Fruit fly (Drosophila melanogaster) whole organism, embryonic: ENCODE measurements around the gene Fatp1.
A peak's percentile ranks its signal among the peaks of the same experiment; 100 is the strongest.

Experiments
- Bgb ChIP-seq: fragments of 200-800 bp; sonication (Bioruptor generic); IDR thresholded peaks from 2 replicates; pipeline ENCODE4 v1.3.6; 2022; ENCODE audit warnings: missing biosample characterization, missing genetic modification characterization; ENCODE audit not compliant: partially characterized antibody
- CG10267 ChIP-seq: fragments of 200-800 bp; sonication (Bioruptor generic); optimal IDR thresholded peaks from 2 replicates; lab custom pipeline; 2018; ENCODE audit warnings: missing biosample characterization, mild to moderate bottlenecking, missing genetic modification characterization, moderate library complexity
- CG11398 ChIP-seq: fragments of 200-800 bp; sonication (Bioruptor generic); optimal IDR thresholded peaks from 2 replicates; lab custom pipeline; 2016; ENCODE audit warnings: missing biosample characterization, missing genetic modification characterization
- CG1233 ChIP-seq: fragments of 200-800 bp; sonication (Bioruptor generic); optimal IDR thresholded peaks from 4 replicates; lab custom pipeline; 2018; ENCODE audit warnings: missing biosample characterization, mild to moderate bottlenecking, missing genetic modification characterization
- CG14860 ChIP-seq: fragments of 200-800 bp; sonication (Bioruptor generic); IDR thresholded peaks from 3 replicates; pipeline ENCODE4 v1.3.6; 2022; ENCODE audit warnings: missing biosample characterization, missing genetic modification characterization; ENCODE audit not compliant: partially characterized antibody
- CG15011 ChIP-seq: fragments of 200-800 bp; sonication (Bioruptor generic); optimal IDR thresholded peaks from 3 replicates; lab custom pipeline; 2018; ENCODE audit warnings: missing biosample characterization, mild to moderate bottlenecking, missing genetic modification characterization
- CG16779 ChIP-seq: fragments of 200-800 bp; sonication (Bioruptor generic); IDR thresholded peaks from 2 replicates; pipeline ENCODE4 v1.3.6; 2022; ENCODE audit warnings: missing biosample characterization, missing genetic modification characterization
- CG17359 ChIP-seq: fragments of 200-800 bp; sonication (Bioruptor generic); optimal IDR thresholded peaks from 3 replicates; lab custom pipeline; 2018; ENCODE audit warnings: missing biosample characterization, mild to moderate bottlenecking, missing genetic modification characterization, moderate library complexity
- CG18476 ChIP-seq: fragments of 200-800 bp; sonication (Bioruptor generic); optimal IDR thresholded peaks from 2 replicates; lab custom pipeline; 2016; ENCODE audit warnings: missing biosample characterization, mild to moderate bottlenecking, missing genetic modification characterization
- CG2889 ChIP-seq: fragments of 200-800 bp; sonication (Bioruptor generic); IDR thresholded peaks from 3 replicates; pipeline ENCODE4 v1.3.6; 2022; ENCODE audit warnings: missing biosample characterization, missing genetic modification characterization
- CG31365 ChIP-seq: fragments of 200-800 bp; sonication (Bioruptor generic); optimal IDR thresholded peaks from 2 replicates; lab custom pipeline; 2018; ENCODE audit warnings: missing biosample characterization, mild to moderate bottlenecking, missing genetic modification characterization
- CG3726 ChIP-seq: fragments of 200-800 bp; sonication (Bioruptor generic); IDR thresholded peaks from 3 replicates; pipeline ENCODE4, ENCODE4 v1.3.6; 2022; ENCODE audit warnings: missing biosample characterization, missing genetic modification characterization
- CG4730 ChIP-seq: fragments of 200-800 bp; sonication (Bioruptor generic); IDR thresholded peaks from 2 replicates; pipeline ENCODE4 v1.3.6; 2022; ENCODE audit warnings: missing biosample characterization, missing genetic modification characterization
- CG8281 ChIP-seq: fragments of 200-800 bp; sonication (Bioruptor generic); optimal IDR thresholded peaks from 2 replicates; lab custom pipeline; 2018; ENCODE audit warnings: missing biosample characterization, mild to moderate bottlenecking, missing genetic modification characterization, moderate library complexity
- CG8359 ChIP-seq: fragments of 200-800 bp; sonication (Bioruptor generic); optimal IDR thresholded peaks from 2 replicates; lab custom pipeline; 2017; ENCODE audit warnings: missing biosample characterization, mild to moderate bottlenecking, missing genetic modification characterization, borderline replicate concordance
- CG8924 ChIP-seq: fragments of 200-800 bp; optimal IDR thresholded peaks from 3 replicates; lab custom pipeline; 2019; ENCODE audit warnings: missing biosample characterization, mild to moderate bottlenecking, missing genetic modification characterization, moderate library complexity
- Doc3 ChIP-seq: fragments of 200-800 bp; sonication (Bioruptor generic); IDR thresholded peaks from 3 replicates; pipeline ENCODE4 v1.3.6; 2022; ENCODE audit warnings: missing biosample characterization, missing genetic modification characterization; ENCODE audit not compliant: partially characterized antibody
- Dp ChIP-seq: fragments of 200-800 bp; sonication (Bioruptor generic); optimal IDR thresholded peaks from 2 replicates; lab custom pipeline; 2018; ENCODE audit warnings: missing biosample characterization, mild to moderate bottlenecking, missing genetic modification characterization, moderate library complexity
- Fer3 ChIP-seq: fragments of 200-800 bp; sonication (Bioruptor generic); optimal IDR thresholded peaks from 2 replicates; lab custom pipeline; 2018; ENCODE audit warnings: missing biosample characterization, mild to moderate bottlenecking, missing genetic modification characterization, moderate library complexity
- Hey ChIP-seq: fragments of 200-800 bp; sonication (Bioruptor generic); optimal IDR thresholded peaks from 3 replicates; lab custom pipeline; 2018; ENCODE audit warnings: missing biosample characterization, mild to moderate bottlenecking, missing genetic modification characterization
- HmgD ChIP-seq: fragments of 200-800 bp; sonication (Bioruptor generic); optimal IDR thresholded peaks from 3 replicates; lab custom pipeline; 2016; ENCODE audit warnings: missing biosample characterization, missing genetic modification characterization
- Opbp ChIP-seq: fragments of 200-800 bp; sonication (Bioruptor generic); IDR thresholded peaks from 3 replicates; pipeline ENCODE4 v1.3.6; 2022; ENCODE audit warnings: missing biosample characterization, missing genetic modification characterization; ENCODE audit not compliant: partially characterized antibody
- Scr ChIP-seq: fragments of 200-800 bp; sonication (Bioruptor generic); IDR thresholded peaks from 2 replicates; pipeline ENCODE4 v1.3.6; 2022; ENCODE audit warnings: missing biosample characterization, missing genetic modification characterization; ENCODE audit not compliant: partially characterized antibody
- Vsx1 ChIP-seq: fragments of 200-800 bp; sonication (Bioruptor generic); optimal IDR thresholded peaks from 2 replicates; lab custom pipeline; 2017; ENCODE audit warnings: missing biosample characterization, mild to moderate bottlenecking, missing genetic modification characterization, missing genetic modification reagents
- YL-1 ChIP-seq: fragments of 200-800 bp; sonication (Bioruptor generic); optimal IDR thresholded peaks from 3 replicates; lab custom pipeline; 2017; ENCODE audit warnings: missing biosample characterization, mild to moderate bottlenecking, missing genetic modification characterization
- aop ChIP-seq: fragments of 200-800 bp; sonication (Bioruptor generic); IDR thresholded peaks from 2 replicates; pipeline ENCODE4 v1.3.6; 2022; ENCODE audit warnings: missing biosample characterization, missing genetic modification characterization
- ap ChIP-seq: fragments of 200-800 bp; sonication (Bioruptor generic); IDR thresholded peaks from 2 replicates; pipeline ENCODE4 v1.3.6; 2022; ENCODE audit warnings: missing biosample characterization, missing genetic modification characterization
- bbx ChIP-seq: fragments of 200-800 bp; sonication (Bioruptor generic); IDR thresholded peaks from 2 replicates; pipeline ENCODE4 v1.3.6; 2022; ENCODE audit warnings: missing biosample characterization, missing genetic modification characterization; ENCODE audit not compliant: partially characterized antibody
- bcd ChIP-seq: fragments of 200-800 bp; sonication (Bioruptor generic); optimal IDR thresholded peaks from 2 replicates; lab custom pipeline; 2017; ENCODE audit warnings: missing biosample characterization, mild to moderate bottlenecking, missing genetic modification characterization
- cad ChIP-seq: fragments of >200 bp; optimal IDR thresholded peaks from 2 replicates; lab custom pipeline; 2017; ENCODE audit warnings: missing biosample characterization, missing genetic modification characterization
- chinmo ChIP-seq: fragments of 200-800 bp; sonication (Bioruptor generic); IDR thresholded peaks from 4 replicates; pipeline ENCODE4 v1.3.6; 2022; ENCODE audit warnings: missing biosample characterization, missing genetic modification characterization; ENCODE audit not compliant: partially characterized antibody
- corto ChIP-seq: fragments of 200-800 bp; sonication (Bioruptor generic); optimal IDR thresholded peaks from 2 replicates; lab custom pipeline; 2016; ENCODE audit warnings: missing biosample characterization, mild to moderate bottlenecking, missing genetic modification characterization, moderate library complexity
- da ChIP-seq: fragments of 200-800 bp; sonication (Bioruptor generic); optimal IDR thresholded peaks from 2 replicates; lab custom pipeline; 2016; ENCODE audit warnings: missing biosample characterization, missing genetic modification characterization
- ewg ChIP-seq: fragments of 200-800 bp; sonication (Bioruptor generic); optimal IDR thresholded peaks from 3 replicates; lab custom pipeline; 2017; ENCODE audit warnings: mild to moderate bottlenecking, missing biosample characterization, missing genetic modification reagents, missing genetic modification characterization
- fd96Cb ChIP-seq: fragments of 200-800 bp; sonication (Bioruptor generic); optimal IDR thresholded peaks from 2 replicates; lab custom pipeline; 2018; ENCODE audit warnings: missing biosample characterization, mild to moderate bottlenecking, missing genetic modification characterization, moderate library complexity
- fu2 ChIP-seq: fragments of 200-800 bp; sonication (Bioruptor generic); optimal IDR thresholded peaks from 2 replicates; lab custom pipeline; 2016; ENCODE audit warnings: missing biosample characterization, missing genetic modification characterization
- gem ChIP-seq: fragments of 200-800 bp; sonication (Bioruptor generic); optimal IDR thresholded peaks from 2 replicates; lab custom pipeline; 2019; ENCODE audit warnings: missing biosample characterization, mild to moderate bottlenecking, missing genetic modification characterization, moderate library complexity
- grau ChIP-seq: fragments of 200-800 bp; optimal IDR thresholded peaks from 3 replicates; lab custom pipeline; 2019; ENCODE audit warnings: missing biosample characterization, mild to moderate bottlenecking, missing genetic modification characterization, moderate library complexity
- hb ChIP-seq: fragments of 200-800 bp; sonication (Bioruptor generic); IDR thresholded peaks from 3 replicates; pipeline ENCODE4 v1.3.6; 2022; ENCODE audit warnings: missing biosample characterization, missing genetic modification characterization; ENCODE audit not compliant: partially characterized antibody
- her ChIP-seq: fragments of 200-800 bp; sonication (Bioruptor generic); optimal IDR thresholded peaks from 2 replicates; lab custom pipeline; 2016; ENCODE audit warnings: missing biosample characterization, missing genetic modification characterization
- hth ChIP-seq: fragments of >200 bp; optimal IDR thresholded peaks from 2 replicates; lab custom pipeline; 2017; ENCODE audit warnings: inconsistent platforms
- pzg ChIP-seq: fragments of 200-800 bp; sonication (Bioruptor generic); optimal IDR thresholded peaks from 3 replicates; lab custom pipeline; 2018; ENCODE audit warnings: missing biosample characterization, mild to moderate bottlenecking, missing genetic modification characterization, moderate library complexity
- shn ChIP-seq: fragments of 200-800 bp; sonication (Bioruptor generic); optimal IDR thresholded peaks from 3 replicates; lab custom pipeline; 2016; ENCODE audit warnings: missing biosample characterization, missing genetic modification characterization
- sima ChIP-seq: fragments of 200-800 bp; sonication (Bioruptor generic); optimal IDR thresholded peaks from 2 replicates; lab custom pipeline; 2016; ENCODE audit warnings: missing biosample characterization, missing genetic modification characterization
- sna ChIP-seq: fragments of 200-800 bp; sonication (Bioruptor generic); IDR thresholded peaks from 2 replicates; pipeline ENCODE4 v1.3.6; 2022; ENCODE audit warnings: missing biosample characterization, missing genetic modification characterization; ENCODE audit not compliant: partially characterized antibody
- sqz ChIP-seq: fragments of 200-800 bp; sonication (Bioruptor generic); optimal IDR thresholded peaks from 3 replicates; lab custom pipeline; 2018; ENCODE audit warnings: missing biosample characterization, mild to moderate bottlenecking, missing genetic modification characterization
- stwl ChIP-seq: fragments of 200-800 bp; sonication (Bioruptor generic); optimal IDR thresholded peaks from 3 replicates; lab custom pipeline; 2018; ENCODE audit warnings: missing biosample characterization, mild to moderate bottlenecking, missing genetic modification characterization, moderate library complexity
- tll ChIP-seq, 2 experiments: fragments of 200-800 bp in 1 of 2; fragments of >200 bp in 1 of 2; sonication (Bioruptor generic) in 1 of 2; optimal IDR thresholded peaks; 2 replicates each; lab custom pipeline; 2017 to 2019; ENCODE audit warnings: missing biosample characterization in 2 of 2, missing genetic modification characterization in 2 of 2, mild to moderate bottlenecking in 1 of 2, moderate library complexity in 1 of 2
- zen2 ChIP-seq: fragments of 200-800 bp; sonication (Bioruptor generic); IDR thresholded peaks from 3 replicates; pipeline ENCODE4 v1.3.6; 2022; ENCODE audit warnings: missing biosample characterization, missing genetic modification characterization; ENCODE audit not compliant: partially characterized antibody
- zf30C ChIP-seq: fragments of 200-800 bp; sonication (Bioruptor generic); optimal IDR thresholded peaks from 3 replicates; lab custom pipeline; 2018; ENCODE audit warnings: missing biosample characterization, mild to moderate bottlenecking, missing genetic modification characterization

Fatp1 gene

DNA sequence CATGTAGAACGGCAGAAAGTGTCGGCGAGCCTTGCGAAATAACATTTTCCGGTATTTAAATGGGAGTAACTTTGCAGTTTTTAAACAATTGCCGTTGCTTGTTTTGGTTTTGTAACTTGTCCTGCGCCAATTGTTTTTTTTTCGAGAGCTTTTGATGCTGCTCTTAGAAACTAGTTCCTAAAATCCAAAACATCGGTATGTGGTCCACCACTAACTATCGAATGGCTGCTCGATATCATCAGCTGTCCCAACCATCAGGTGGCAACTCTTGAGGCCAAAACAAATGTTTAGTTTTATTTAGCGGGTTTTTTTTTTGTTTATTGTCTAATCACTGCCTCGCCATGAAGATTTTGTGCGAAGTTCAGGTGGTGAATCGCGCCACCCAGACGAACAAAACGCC is at the start of gene Fatp1, which contains the start of gene Lrr47:
Gene Fatp1 (minus strand): TSS at position 134 of the 400 bp plus-strand sequence.
Gene Lrr47 (plus strand): TSS at position 251 of the 400 bp plus-strand sequence.
- TF ChIP-seq sqz (GFP tag; lab: Kevin White, UChicago) (peak; percentile 76), CG10267 (tag; lab: Kevin White, UChicago) (no peak), hb (GFP tag; lab: Robert Waterston, UW) (peak; percentile 83), CG4730 (no peak), Fer3 (tag; lab: Kevin White, UChicago) (no peak), CG14860 (GFP tag; lab: Robert Waterston, UW) (peak; percentile 76), corto (GFP tag; lab: Kevin White, UChicago) (no peak), fd96Cb (tag; lab: Kevin White, UChicago) (no peak), YL-1 (peak; percentile 32), ewg (GFP tag; lab: Kevin White, UChicago) (peak; percentile 54), HmgD (no peak), grau (no peak), chinmo (peak; percentile 87; the same call in 3 of the 4 replicates), cad (GFP tag; lab: Kevin White, UChicago) (no peak), gem (tag; lab: Kevin White, UChicago) (no peak), bcd (no peak), stwl (peak; percentile 41), hth (no peak), her (no peak), CG11398 (GFP tag; lab: Kevin White, UChicago) (peak; percentile 23), zf30C (GFP tag; lab: Kevin White, UChicago) (no peak), shn (GFP tag; lab: Kevin White, UChicago) (no peak), CG15011 (GFP tag; lab: Kevin White, UChicago) (no peak), Vsx1 (GFP tag; lab: Kevin White, UChicago) (no peak), da (GFP tag; lab: Kevin White, UChicago) (no peak), CG1233 (no peak), CG18476 (GFP tag; lab: Kevin White, UChicago) (no peak), CG2889 (GFP tag; lab: Robert Waterston, UW) (no peak), sima (GFP tag; lab: Kevin White, UChicago) (no peak), zen2 (GFP tag; lab: Robert Waterston, UW) (peak; percentile 68; the same call in 2 of the 3 replicates), Doc3 (GFP tag; lab: Robert Waterston, UW) (peak; percentile 76), fu2 (no peak), CG3726 (GFP tag; lab: Robert Waterston, UW) (no peak), ap (no peak), tll (GFP tag; optimal IDR thresholded peaks at IDR 0.05; lab: Kevin White, UChicago) (no peak), sna (GFP tag; lab: Robert Waterston, UW) (peak; percentile 80), pzg (GFP tag; lab: Kevin White, UChicago) (peak; percentile 75), Scr (GFP tag; lab: Robert Waterston, UW) (peak; percentile 88), Bgb (GFP tag; lab: Robert Waterston, UW) (peak; percentile 91), CG16779 (no peak), CG8359 (GFP tag; lab: Kevin White, UChicago) (no peak), CG31365 (no peak), Dp (peak; percentile 36), CG8924 (tag; lab: Kevin White, UChicago) (no peak), aop (GFP tag; lab: Robert Waterston, UW) (no peak), bbx (GFP tag; lab: Robert Waterston, UW) (peak; percentile 90), Hey (no peak), CG8281 (tag; lab: Kevin White, UChicago) (no peak), Opbp (GFP tag; lab: Robert Waterston, UW) (peak; percentile 90), CG17359 (tag; lab: Kevin White, UChicago) (no peak)
